Fruit fly (Drosophila melanogaster) whole organism, prepupa: ENCODE results near the gene Lrrk.

Experiments used
- Blimp-1 ChIP-seq: fragments of 200-800 bp; sonication (Bioruptor generic); optimal IDR thresholded peaks from 3 replicates; lab custom pipeline; 2017; ENCODE audit warnings: missing biosample characterization, missing genetic modification characterization, mild to moderate bottlenecking, moderate library complexity, missing genetic modification reagents
- CG10631 ChIP-seq: fragments of 200-800 bp; sonication (Bioruptor generic); optimal IDR thresholded peaks from 2 replicates; lab custom pipeline; 2016; ENCODE audit warnings: missing biosample characterization, missing genetic modification characterization
- CG10669 ChIP-seq: fragments of 200-800 bp; sonication (Bioruptor generic); optimal IDR thresholded peaks from 3 replicates; lab custom pipeline; 2018; ENCODE audit warnings: missing biosample characterization, mild to moderate bottlenecking, missing genetic modification characterization, moderate library complexity
- CG11902 ChIP-seq: fragments of 200-800 bp; sonication (Bioruptor generic); optimal IDR thresholded peaks from 3 replicates; lab custom pipeline; 2016; ENCODE audit warnings: missing biosample characterization, missing genetic modification characterization
- CG1621 ChIP-seq: fragments of 200-800 bp; sonication (Bioruptor generic); optimal IDR thresholded peaks from 3 replicates; lab custom pipeline; 2018; ENCODE audit warnings: missing biosample characterization, mild to moderate bottlenecking, missing genetic modification characterization
- CG16779 ChIP-seq: fragments of 200-800 bp; sonication (Bioruptor generic); optimal IDR thresholded peaks from 3 replicates; lab custom pipeline; 2017; ENCODE audit warnings: missing biosample characterization, mild to moderate bottlenecking, missing genetic modification characterization
- CG32006 ChIP-seq: fragments of 200-800 bp; sonication (Bioruptor generic); optimal IDR thresholded peaks from 3 replicates; lab custom pipeline; 2017; ENCODE audit warnings: missing biosample characterization, mild to moderate bottlenecking, missing genetic modification characterization
- CG4318 ChIP-seq: fragments of 200-800 bp; sonication (Bioruptor generic); optimal IDR thresholded peaks from 3 replicates; lab custom pipeline; 2017; ENCODE audit warnings: missing biosample characterization, mild to moderate bottlenecking, missing genetic modification characterization
- CG6163 ChIP-seq: fragments of 200-800 bp; sonication (Bioruptor generic); IDR thresholded peaks from 3 replicates; pipeline ENCODE4 v1.3.6; 2022; ENCODE audit warnings: missing biosample characterization, missing genetic modification characterization
- CG6808 ChIP-seq: fragments of 200-800 bp; sonication (Bioruptor generic); optimal IDR thresholded peaks from 3 replicates; lab custom pipeline; 2017; ENCODE audit warnings: missing biosample characterization, missing genetic modification characterization, mild to moderate bottlenecking, moderate library complexity, missing genetic modification reagents
- CG7368 ChIP-seq: fragments of 200-800 bp; sonication (Bioruptor generic); optimal IDR thresholded peaks from 3 replicates; lab custom pipeline; 2016; ENCODE audit warnings: missing biosample characterization, missing genetic modification characterization
- Eip78C ChIP-seq: fragments of 200-800 bp; sonication (Bioruptor generic); peaks from one replicate; lab custom pipeline; 2016; ENCODE audit warnings: missing biosample characterization, missing genetic modification characterization
- Eip93F ChIP-seq: fragments of 200-800 bp; sonication (Bioruptor generic); optimal IDR thresholded peaks from 2 replicates; lab custom pipeline; 2016; ENCODE audit warnings: missing biosample characterization, mild to moderate bottlenecking, missing genetic modification characterization
- Ets21C ChIP-seq: fragments of 200-800 bp; sonication (Bioruptor generic); optimal IDR thresholded peaks from 3 replicates; lab custom pipeline; 2016; ENCODE audit warnings: missing biosample characterization, missing genetic modification characterization
- Gug ChIP-seq: fragments of 200-800 bp; sonication (Bioruptor generic); IDR thresholded peaks from 2 replicates; pipeline ENCODE4 v1.3.6; 2022; ENCODE audit warnings: missing biosample characterization, missing genetic modification characterization
- Hr38 ChIP-seq: sonication (Bioruptor generic); optimal IDR thresholded peaks from 2 replicates; lab custom pipeline; 2016; ENCODE audit warnings: missing biosample characterization, missing genetic modification characterization
- Hr4 ChIP-seq: fragments of 200-800 bp; sonication (Bioruptor generic); optimal IDR thresholded peaks from 3 replicates; lab custom pipeline; 2016; ENCODE audit warnings: missing biosample characterization, missing genetic modification characterization
- Lpt ChIP-seq: fragments of 200-800 bp; sonication (Bioruptor generic); optimal IDR thresholded peaks from 3 replicates; lab custom pipeline; 2016; ENCODE audit warnings: missing biosample characterization, missing genetic modification characterization
- Met ChIP-seq: fragments of 200-800 bp; sonication (Bioruptor generic); optimal IDR thresholded peaks from 3 replicates; lab custom pipeline; 2016; ENCODE audit warnings: missing biosample characterization, missing genetic modification characterization
- Smox ChIP-seq: fragments of 200-800 bp; sonication (Bioruptor generic); optimal IDR thresholded peaks from 3 replicates; lab custom pipeline; 2016; ENCODE audit warnings: missing biosample characterization, missing genetic modification characterization
- Sox14 ChIP-seq: fragments of 200-800 bp; sonication (Bioruptor generic); optimal IDR thresholded peaks from 3 replicates; lab custom pipeline; 2016; ENCODE audit warnings: missing biosample characterization, missing genetic modification characterization
- Sox15 ChIP-seq: fragments of 200-800 bp; sonication (Bioruptor generic); optimal IDR thresholded peaks from 3 replicates; lab custom pipeline; 2016; ENCODE audit warnings: missing biosample characterization, missing genetic modification characterization
- achi ChIP-seq: fragments of 200-800 bp; sonication (Bioruptor generic); optimal IDR thresholded peaks from 3 replicates; lab custom pipeline; 2016; ENCODE audit warnings: missing biosample characterization, missing genetic modification characterization
- dsx ChIP-seq: fragments of 200-800 bp; optimal IDR thresholded peaks from 3 replicates; lab custom pipeline; 2019; ENCODE audit warnings: missing biosample characterization, mild to moderate bottlenecking, missing genetic modification characterization, moderate library complexity; ENCODE audit not compliant: poor library complexity, severe bottlenecking
- esn ChIP-seq: fragments of 200-800 bp; sonication (Bioruptor generic); optimal IDR thresholded peaks from 2 replicates; lab custom pipeline; 2016; ENCODE audit warnings: missing biosample characterization, mild to moderate bottlenecking, missing genetic modification characterization, moderate library complexity
- fd85E ChIP-seq: fragments of 200-800 bp; sonication (Bioruptor generic); optimal IDR thresholded peaks from 3 replicates; lab custom pipeline; 2016; ENCODE audit warnings: missing biosample characterization, missing genetic modification characterization
- lz ChIP-seq: fragments of 200-800 bp; sonication (Bioruptor generic); optimal IDR thresholded peaks from 3 replicates; lab custom pipeline; 2016; ENCODE audit warnings: missing biosample characterization, missing genetic modification characterization
- salr ChIP-seq, 2 experiments: fragments of 200-800 bp; sonication (Bioruptor generic); optimal IDR thresholded peaks; 3 replicates each; lab custom pipeline; 2016 to 2018; ENCODE audit warnings: missing biosample characterization in 2 of 2, missing genetic modification characterization in 2 of 2, mild to moderate bottlenecking in 1 of 2
- svp ChIP-seq: fragments of 200-800 bp; sonication (Bioruptor generic); peaks from one replicate; lab custom pipeline; 2016; ENCODE audit warnings: missing biosample characterization, missing genetic modification characterization
- topi ChIP-seq: fragments of 200-800 bp; sonication (Bioruptor generic); optimal IDR thresholded peaks from 3 replicates; lab custom pipeline; 2016; ENCODE audit warnings: missing biosample characterization, missing genetic modification characterization

Gene Lrrk

dm6 chr3R:20596337-20596962 lies 38.8 kb upstream of the Lrrk start:
- TF ChIP-seq achi (GFP tag; lab: Kevin White, UChicago) (no peak), Met (GFP tag; lab: Kevin White, UChicago) (no peak), CG6808 (GFP tag; lab: Kevin White, UChicago) (no peak), Hr4 (GFP tag; lab: Kevin White, UChicago) (no peak), Blimp-1 (GFP tag; lab: Kevin White, UChicago) (no peak), Sox14 (GFP tag; lab: Kevin White, UChicago) (no peak), Ets21C (GFP tag; lab: Kevin White, UChicago) (no peak), CG32006 (GFP tag; lab: Kevin White, UChicago) (no peak), CG16779 (tag; lab: Kevin White, UChicago) (no peak), Lpt (GFP tag; lab: Kevin White, UChicago) (no peak), Sox15 (no peak), Eip93F (GFP tag; lab: Kevin White, UChicago) (no peak), Smox (GFP tag; lab: Kevin White, UChicago) (no peak), topi (GFP tag; lab: Kevin White, UChicago) (no peak)

DNA sequence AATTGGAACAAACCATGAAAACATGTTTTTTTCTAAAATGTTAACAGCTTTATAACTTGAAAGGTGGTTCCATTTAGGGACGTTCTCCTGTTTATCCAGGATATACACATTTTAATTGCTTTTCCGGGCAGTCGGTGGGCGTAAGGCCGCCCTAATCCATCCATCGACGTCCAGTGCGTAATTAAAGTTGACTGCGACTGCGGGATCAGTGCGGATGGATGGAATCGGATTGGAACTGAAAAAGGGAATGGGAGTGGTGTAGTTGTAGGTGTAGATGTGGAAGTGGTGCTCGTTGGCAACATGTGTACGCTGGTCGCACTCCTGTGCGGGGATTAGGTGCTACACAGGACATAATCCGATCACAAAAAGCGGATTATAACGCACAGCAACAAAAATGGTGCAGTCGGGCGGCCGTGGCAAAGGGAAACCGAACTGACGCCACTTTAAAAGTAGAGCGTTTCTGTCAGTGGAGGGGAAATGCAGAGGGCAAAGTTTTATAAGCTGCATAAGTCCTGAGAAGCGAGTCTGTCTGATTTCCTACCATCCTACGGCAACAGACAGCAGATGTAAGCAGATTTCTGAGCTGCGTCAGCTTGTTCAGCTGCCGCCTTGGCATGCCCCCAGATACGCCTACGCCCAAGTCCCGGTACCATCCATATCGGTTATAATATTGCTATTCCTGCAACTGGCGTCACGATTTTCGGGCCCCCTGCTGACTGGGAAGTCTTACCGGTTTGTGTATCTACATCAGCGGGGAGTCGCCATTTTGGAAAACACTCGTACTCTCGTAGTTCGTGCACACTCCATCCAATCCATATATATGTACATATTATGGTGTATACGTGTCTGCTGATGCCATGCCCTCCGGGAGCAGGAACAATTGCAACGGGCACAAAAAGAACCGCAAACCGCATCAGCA lies 37.6 kb upstream of the Lrrk start:
- no peak for TF ChIP-seq CG10631
- TF ChIP-seq Sox14 (GFP tag; lab: Kevin White, UChicago) = no peak
- TF ChIP-seq Eip78C (GFP tag; lab: Kevin White, UChicago) = peak; percentile 28
- TF ChIP-seq CG4318 (GFP tag; lab: Kevin White, UChicago) = no peak
- TF ChIP-seq CG7368 (GFP tag; lab: Kevin White, UChicago) = no peak
- no peak for TF ChIP-seq CG32006 (GFP tag; lab: Kevin White, UChicago)
- peak; percentile 20 for TF ChIP-seq CG1621 (tag; lab: Kevin White, UChicago)
- no peak for TF ChIP-seq Blimp-1 (GFP tag; lab: Kevin White, UChicago)
- TF ChIP-seq, all 60 proteins: peak for 2

DNA sequence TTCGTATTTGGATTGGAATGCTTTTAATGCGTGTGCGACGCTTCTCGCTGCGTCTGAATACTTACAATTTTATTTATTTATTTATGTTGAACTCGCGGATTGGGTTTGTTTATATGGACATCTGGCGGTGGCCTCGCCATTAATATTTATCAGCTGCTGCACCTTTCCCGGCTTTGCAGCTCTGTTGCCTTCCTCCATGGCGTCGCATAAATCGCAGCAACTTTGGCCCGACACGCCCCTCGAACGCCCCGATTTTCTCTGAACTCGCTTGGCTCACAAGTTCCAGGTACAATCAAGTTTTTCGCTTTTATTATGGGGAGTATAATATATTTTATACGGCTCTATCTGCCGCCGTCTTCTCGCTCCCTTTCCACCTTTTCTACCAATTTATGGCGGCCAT lies 35.2 kb upstream of the Lrrk start:
- no peak for TF ChIP-seq Sox14 (GFP tag; lab: Kevin White, UChicago)
- TF ChIP-seq salr (GFP tag; optimal IDR thresholded peaks at IDR 0.05; lab: Kevin White, UChicago) = no peak
- no peak for TF ChIP-seq Hr38 (GFP tag; lab: Kevin White, UChicago)
- TF ChIP-seq svp (GFP tag; lab: Kevin White, UChicago) = peak; percentile 72
- no peak for TF ChIP-seq Lpt (GFP tag; lab: Kevin White, UChicago)
- TF ChIP-seq lz (GFP tag; lab: Kevin White, UChicago) = no peak

- TF ChIP-seq dsx = no peak
- TF ChIP-seq Gug (GFP tag; lab: Robert Waterston, UW) = no peak
- no peak for TF ChIP-seq CG11902 (GFP tag; lab: Kevin White, UChicago)
- no peak for TF ChIP-seq Lpt (GFP tag; lab: Kevin White, UChicago)
- no peak for TF ChIP-seq CG10669
- no peak for TF ChIP-seq Hr4 (GFP tag; lab: Kevin White, UChicago)
- no peak for TF ChIP-seq esn (GFP tag; lab: Kevin White, UChicago)
- no peak for TF ChIP-seq Met (GFP tag; lab: Kevin White, UChicago)
- TF ChIP-seq CG7368 (GFP tag; lab: Kevin White, UChicago) = no peak
- TF ChIP-seq Ets21C (GFP tag; lab: Kevin White, UChicago) = no peak
- TF ChIP-seq lz (GFP tag; lab: Kevin White, UChicago) = no peak
- TF ChIP-seq fd85E (GFP tag; lab: Kevin White, UChicago) = no peak
- no peak for TF ChIP-seq CG6163 (GFP tag; lab: Robert Waterston, UW)
Observed at dm6 chr3R:20602599-20602998, 32.7 kb upstream of the Lrrk start.
